Fruit fly (Drosophila melanogaster) whole organism, wandering third instar larva: ENCODE measurements around the gene IFT57.

Experiments
- CG32264 ChIP-seq: fragments of 200-800 bp; sonication (Bioruptor generic); optimal IDR thresholded peaks from 2 replicates; lab custom pipeline; 2016; ENCODE audit warnings: missing biosample characterization, missing genetic modification characterization
- CG9705 ChIP-seq: fragments of 200-800 bp; sonication (Bioruptor generic); optimal IDR thresholded peaks from 2 replicates; lab custom pipeline; 2018; ENCODE audit warnings: missing biosample characterization, mild to moderate bottlenecking, missing genetic modification characterization
- Dfd ChIP-seq: fragments of >200 bp; optimal IDR thresholded peaks from 2 replicates; lab custom pipeline; 2017; ENCODE audit warnings: missing biosample characterization, missing genetic modification characterization
- Dif ChIP-seq: fragments of 200-275, 200-300 bp; sonication (Bioruptor generic); optimal IDR thresholded peaks from 2 replicates; lab custom pipeline; 2018; ENCODE audit warnings: missing biosample characterization, missing genetic modification characterization; ENCODE audit not compliant: partially characterized antibody
- GATAd ChIP-seq: sonication (Bioruptor generic); optimal IDR thresholded peaks from 2 replicates; lab custom pipeline; 2016; ENCODE audit warnings: missing biosample characterization, missing genetic modification characterization
- HLH106 ChIP-seq: fragments of 200-800 bp; optimal IDR thresholded peaks from 3 replicates; lab custom pipeline; 2019; ENCODE audit warnings: missing biosample characterization, mild to moderate bottlenecking, missing genetic modification characterization, moderate library complexity
- Hnf4 ChIP-seq: fragments of 200-800 bp; sonication (Bioruptor generic); optimal IDR thresholded peaks from 2 replicates; lab custom pipeline; 2016; ENCODE audit warnings: missing biosample characterization, mild to moderate bottlenecking, missing genetic modification characterization
- Hr78 ChIP-seq: fragments of >200 bp; optimal IDR thresholded peaks from 2 replicates; lab custom pipeline; 2017; ENCODE audit warnings: missing biosample characterization, missing genetic modification characterization
- Hr83 ChIP-seq: fragments of 200-300 bp; sonication (Bioruptor generic); optimal IDR thresholded peaks from 2 replicates; lab custom pipeline; 2016; ENCODE audit warnings: missing biosample characterization, mild to moderate bottlenecking, missing genetic modification characterization, moderate library complexity; ENCODE audit not compliant: poor library complexity, severe bottlenecking
- Jra ChIP-seq: sonication (Bioruptor generic); optimal IDR thresholded peaks from 2 replicates; lab custom pipeline; 2016; ENCODE audit warnings: missing biosample characterization, missing genetic modification characterization
- Mio ChIP-seq: sonication (Bioruptor generic); optimal IDR thresholded peaks from 2 replicates; lab custom pipeline; 2016; ENCODE audit warnings: missing biosample characterization, missing genetic modification characterization
- Myc ChIP-seq: fragments of >200 bp; optimal IDR thresholded peaks from 2 replicates; lab custom pipeline; 2017
- OdsH ChIP-seq: fragments of 200-800 bp; sonication (Bioruptor generic); optimal IDR thresholded peaks from 2 replicates; lab custom pipeline; 2016; ENCODE audit warnings: missing biosample characterization, mild to moderate bottlenecking, missing genetic modification characterization
- Rel ChIP-seq, 2 experiments: fragments of 200-800 bp; sonication (Bioruptor generic) in 1 of 2; optimal IDR thresholded peaks; 2 replicates in 1 of 2; 3 replicates in 1 of 2; lab custom pipeline; 2016 to 2019; ENCODE audit warnings: mild to moderate bottlenecking in 2 of 2, missing biosample characterization in 2 of 2, missing genetic modification characterization in 2 of 2, moderate library complexity in 1 of 2
- Vsx2 ChIP-seq: fragments of 200-300, 225-300 bp; sonication (Bioruptor generic); optimal IDR thresholded peaks from 2 replicates; lab custom pipeline; 2018; ENCODE audit warnings: missing biosample characterization, missing genetic modification characterization; ENCODE audit not compliant: partially characterized antibody
- br ChIP-seq: fragments of 200-800 bp; sonication (Bioruptor generic); optimal IDR thresholded peaks from 2 replicates; lab custom pipeline; 2016; ENCODE audit warnings: missing biosample characterization, missing genetic modification characterization
- brk ChIP-seq: fragments of 200-800 bp; sonication (Bioruptor generic); optimal IDR thresholded peaks from 2 replicates; lab custom pipeline; 2016; ENCODE audit warnings: missing biosample characterization, mild to moderate bottlenecking, missing genetic modification characterization
- dl ChIP-seq, 2 experiments: fragments of 175-275, 200-275 bp in 1 of 2; fragments of 200-275 bp in 1 of 2; sonication (Bioruptor generic); optimal IDR thresholded peaks; lab custom pipeline; 2018; ENCODE audit warnings: mild to moderate bottlenecking in 2 of 2, missing biosample characterization in 2 of 2, missing genetic modification characterization in 2 of 2, moderate library complexity in 2 of 2; ENCODE audit not compliant: partially characterized antibody in 2 of 2, insufficient read depth in 1 of 2
- dmrt93B ChIP-seq: fragments of 200-800 bp; sonication (Bioruptor generic); optimal IDR thresholded peaks from 2 replicates; lab custom pipeline; 2018; ENCODE audit warnings: missing biosample characterization, mild to moderate bottlenecking, missing genetic modification characterization
- dsf ChIP-seq: sonication (Bioruptor generic); optimal IDR thresholded peaks from 2 replicates; lab custom pipeline; 2016; ENCODE audit warnings: missing biosample characterization, missing genetic modification characterization, borderline replicate concordance
- ey ChIP-seq: fragments of 200-800 bp; sonication (Bioruptor generic); optimal IDR thresholded peaks from 2 replicates; lab custom pipeline; 2016; ENCODE audit warnings: missing biosample characterization, missing genetic modification characterization
- foxo ChIP-seq, 2 experiments: fragments of 200-800 bp; sonication (Bioruptor generic); optimal IDR thresholded peaks; 2 replicates in 1 of 2; 3 replicates in 1 of 2; lab custom pipeline; 2016 to 2017; ENCODE audit warnings: missing biosample characterization in 2 of 2, missing genetic modification characterization in 2 of 2
- fru ChIP-seq: fragments of 200-800 bp; sonication (Bioruptor generic); optimal IDR thresholded peaks from 3 replicates; lab custom pipeline; 2016; ENCODE audit warnings: missing biosample characterization, mild to moderate bottlenecking, missing genetic modification characterization
- h ChIP-seq: fragments of 200-800 bp; sonication (Bioruptor generic); optimal IDR thresholded peaks from 3 replicates; lab custom pipeline; 2016; ENCODE audit warnings: missing biosample characterization, mild to moderate bottlenecking, missing genetic modification characterization
- lola ChIP-seq: fragments of >200 bp; optimal IDR thresholded peaks from 2 replicates; lab custom pipeline; 2017; ENCODE audit warnings: missing biosample characterization, missing genetic modification characterization
- pan ChIP-seq: fragments of >200 bp; optimal IDR thresholded peaks from 2 replicates; lab custom pipeline; 2017
- psq ChIP-seq: fragments of 200-800 bp; sonication (Bioruptor generic); optimal IDR thresholded peaks from 3 replicates; lab custom pipeline; 2017; ENCODE audit warnings: missing biosample characterization, mild to moderate bottlenecking, missing genetic modification characterization, moderate library complexity
- sage ChIP-seq: fragments of 200-800 bp; sonication (Bioruptor generic); optimal IDR thresholded peaks from 2 replicates; lab custom pipeline; 2016; ENCODE audit warnings: missing biosample characterization, mild to moderate bottlenecking, missing genetic modification characterization
- sv ChIP-seq: fragments of 200-800 bp; sonication (Bioruptor generic); optimal IDR thresholded peaks from 3 replicates; lab custom pipeline; 2016; ENCODE audit warnings: missing biosample characterization, missing genetic modification characterization
- tai ChIP-seq: sonication (Bioruptor generic); optimal IDR thresholded peaks from 2 replicates; lab custom pipeline; 2016; ENCODE audit warnings: missing biosample characterization, missing genetic modification characterization
- usp ChIP-seq: fragments of >200 bp; optimal IDR thresholded peaks from 2 replicates; lab custom pipeline; 2017; ENCODE audit warnings: missing biosample characterization, missing genetic modification characterization
- woc ChIP-seq: sonication (Bioruptor generic); optimal IDR thresholded peaks from 2 replicates; lab custom pipeline; 2016; ENCODE audit warnings: missing biosample characterization, mild to moderate bottlenecking, missing genetic modification characterization

Gene IFT57

DNA sequence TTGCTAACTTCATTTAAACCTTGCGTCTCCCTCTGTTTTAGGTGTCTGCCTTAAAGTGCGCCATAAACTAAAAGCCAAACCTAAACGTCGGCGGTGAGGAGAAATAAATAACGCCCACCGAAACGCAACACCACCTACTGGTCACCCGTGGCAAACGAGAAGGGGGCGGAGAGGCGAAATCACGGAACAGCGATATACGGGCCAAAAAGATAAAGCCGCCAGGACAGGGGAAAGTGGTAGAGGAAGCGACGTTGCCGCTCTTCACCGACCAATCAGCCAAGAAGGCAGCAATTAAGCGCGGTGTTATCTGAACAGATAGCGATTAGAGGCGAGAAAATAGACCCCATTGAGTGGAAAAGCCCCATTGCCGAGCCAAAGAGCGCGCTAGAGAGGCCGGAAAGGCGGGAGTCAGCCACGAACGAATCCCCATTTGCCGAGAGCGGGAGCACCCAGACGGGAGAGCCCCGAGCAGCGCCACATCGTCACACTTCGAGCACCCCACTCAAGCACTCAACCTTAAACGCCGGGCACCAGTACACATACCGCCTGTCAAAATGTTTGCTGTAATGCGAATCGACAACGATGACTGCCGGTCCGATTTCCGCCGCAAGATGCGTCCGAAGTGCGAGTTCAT lies 14.6 kb downstream of the IFT57 start:
- TF ChIP-seq Rel (GFP tag; optimal IDR thresholded peaks at IDR 0.05; lab: Kevin White, UChicago) (no peak), Rel (tag; optimal IDR thresholded peaks at IDR 0.05; lab: Kevin White, UChicago) (no peak), dl (GFP tag; optimal IDR thresholded peaks at IDR 0.05; lab: Kevin White, UChicago; ENCODE audit: insufficient read depth in 1 of 2, partially characterized antibody in 2 of 2) (peak; percentile 77 to 81), br (GFP tag; lab: Kevin White, UChicago) (peak; percentile 15), tai (GFP tag; lab: Kevin White, UChicago) (no peak), Myc (lab: Kevin White, UChicago) (no peak), h (GFP tag; lab: Kevin White, UChicago) (peak; percentile 8), Dif (GFP tag; lab: Kevin White, UChicago) (peak; percentile 81), Vsx2 (peak; percentile 51)
- TF ChIP-seq, all 38 proteins: peak for 5

DNA sequence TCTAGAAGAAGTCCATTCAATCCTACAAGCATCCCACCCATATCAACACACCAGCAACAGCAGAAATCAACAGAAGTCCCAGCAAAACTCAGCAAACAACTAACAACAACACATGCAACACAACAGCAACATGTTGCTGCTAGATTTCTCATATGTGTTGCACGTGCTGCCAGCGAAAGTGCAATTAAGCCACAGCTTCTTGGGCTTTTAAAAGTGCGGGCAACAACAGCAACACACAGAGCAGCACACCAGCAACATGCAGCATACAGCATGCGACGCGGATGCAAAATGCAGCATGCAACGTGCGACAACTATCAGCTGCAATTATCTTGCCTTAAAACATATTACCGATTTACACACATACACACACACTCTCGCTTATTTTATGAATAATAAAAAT lies 16.9 kb downstream of the IFT57 start:
- no peak for TF ChIP-seq Mio (GFP tag; lab: Kevin White, UChicago)
- no peak for TF ChIP-seq h (GFP tag; lab: Kevin White, UChicago)
- TF ChIP-seq CG9705 = no peak
- TF ChIP-seq Dfd (GFP tag; lab: Kevin White, UChicago) = no peak
- no peak for TF ChIP-seq brk (GFP tag; lab: Kevin White, UChicago)
- TF ChIP-seq pan (lab: Kevin White, UChicago) = no peak
- no peak for TF ChIP-seq Hr83 (GFP tag; lab: Kevin White, UChicago)
- TF ChIP-seq Dif (GFP tag; lab: Kevin White, UChicago) = no peak
- TF ChIP-seq woc (GFP tag; lab: Kevin White, UChicago) = no peak
- TF ChIP-seq Rel (GFP tag; optimal IDR thresholded peaks at IDR 0.05; lab: Kevin White, UChicago) = no peak
- TF ChIP-seq Rel (tag; optimal IDR thresholded peaks at IDR 0.05; lab: Kevin White, UChicago) = no peak
- no peak for TF ChIP-seq usp (GFP tag; lab: Kevin White, UChicago)
- TF ChIP-seq Hr78 = no peak
- TF ChIP-seq sage (GFP tag; lab: Kevin White, UChicago) = no peak
- TF ChIP-seq Vsx2 = no peak
- TF ChIP-seq Jra (GFP tag; lab: Kevin White, UChicago) = no peak
- no peak for TF ChIP-seq Hnf4 (GFP tag; lab: Kevin White, UChicago)
- TF ChIP-seq dsf (GFP tag; lab: Kevin White, UChicago) = no peak
- TF ChIP-seq lola (GFP tag; lab: Kevin White, UChicago) = no peak
- TF ChIP-seq fru (GFP tag; lab: Kevin White, UChicago) = no peak

DNA sequence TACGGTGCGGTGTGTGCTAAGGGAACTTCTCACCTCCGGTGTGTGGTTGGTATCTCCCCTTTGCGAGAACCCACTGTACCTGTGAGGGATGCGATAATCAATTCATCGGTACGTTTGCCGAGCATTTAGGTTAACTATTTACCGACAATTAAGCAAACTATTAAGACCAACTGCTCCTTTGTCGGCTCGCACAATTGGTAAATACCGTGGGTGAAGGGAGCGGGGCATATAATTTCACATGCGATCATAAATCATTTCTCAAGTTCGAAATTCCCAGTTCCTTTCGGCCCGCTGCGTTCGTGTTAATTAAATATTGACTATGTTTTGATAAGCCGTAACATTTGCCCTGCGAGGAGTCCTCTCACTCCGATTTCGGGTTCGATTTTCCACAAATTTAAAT lies 18.3 kb downstream of the IFT57 start:
- TF ChIP-seq Rel (GFP tag; optimal IDR thresholded peaks at IDR 0.05; lab: Kevin White, UChicago) = no peak
- TF ChIP-seq Rel (tag; optimal IDR thresholded peaks at IDR 0.05; lab: Kevin White, UChicago) = no peak
- no peak for TF ChIP-seq Myc (lab: Kevin White, UChicago)
- no peak for TF ChIP-seq sage (GFP tag; lab: Kevin White, UChicago)
- no peak for TF ChIP-seq fru (GFP tag; lab: Kevin White, UChicago)
- TF ChIP-seq Mio (GFP tag; lab: Kevin White, UChicago) = no peak
- no peak for TF ChIP-seq OdsH
- TF ChIP-seq Dfd (GFP tag; lab: Kevin White, UChicago) = no peak
- TF ChIP-seq foxo (GFP tag; optimal IDR thresholded peaks at IDR 0.05; lab: Kevin White, UChicago) = no peak
- TF ChIP-seq woc (GFP tag; lab: Kevin White, UChicago) = no peak
- no peak for TF ChIP-seq CG32264 (GFP tag; lab: Kevin White, UChicago)
- no peak for TF ChIP-seq dl (GFP tag; optimal IDR thresholded peaks at IDR 0.05; lab: Kevin White, UChicago; ENCODE audit: insufficient read depth in 1 of 2, partially characterized antibody in 2 of 2)
- TF ChIP-seq brk (GFP tag; lab: Kevin White, UChicago) = no peak
- TF ChIP-seq Jra (GFP tag; lab: Kevin White, UChicago) = no peak
- TF ChIP-seq Vsx2 = no peak
- TF ChIP-seq sv = no peak
- TF ChIP-seq br (GFP tag; lab: Kevin White, UChicago) = no peak
- TF ChIP-seq, all 38 proteins: peak for 0

dm6 chr2L:3549742-3550141 lies 19.2 kb downstream of the IFT57 start:
- TF ChIP-seq sage (GFP tag; lab: Kevin White, UChicago) = no peak
- TF ChIP-seq Dfd (GFP tag; lab: Kevin White, UChicago) = no peak
- no peak for TF ChIP-seq GATAd (GFP tag; lab: Kevin White, UChicago)
- TF ChIP-seq br (GFP tag; lab: Kevin White, UChicago) = no peak
- TF ChIP-seq dsf (GFP tag; lab: Kevin White, UChicago) = no peak
- TF ChIP-seq Hr83 (GFP tag; lab: Kevin White, UChicago) = no peak
- TF ChIP-seq sv = no peak
- TF ChIP-seq Myc (lab: Kevin White, UChicago) = no peak
- no peak for TF ChIP-seq psq
- no peak for TF ChIP-seq fru (GFP tag; lab: Kevin White, UChicago)
- TF ChIP-seq pan (lab: Kevin White, UChicago) = no peak
- TF ChIP-seq Mio (GFP tag; lab: Kevin White, UChicago) = no peak
- TF ChIP-seq HLH106 = no peak
- TF ChIP-seq OdsH = no peak
- TF ChIP-seq ey (GFP tag; lab: Kevin White, UChicago) = no peak
- no peak for TF ChIP-seq CG32264 (GFP tag; lab: Kevin White, UChicago)
- TF ChIP-seq lola (GFP tag; lab: Kevin White, UChicago) = no peak
- TF ChIP-seq dmrt93B (GFP tag; lab: Kevin White, UChicago) = no peak
- no peak for TF ChIP-seq Vsx2
